Fruit fly (Drosophila melanogaster): Measurements from ENCODE around the gene rictor.
A peak's percentile ranks its signal among the peaks of the same experiment; 100 is the strongest.

dm6 chrX:19307810-19308456 lies 46.9 kb upstream of the rictor start, which contains the start of gene CG8051:
- TF ChIP-seq OdsH (GFP tag; optimal IDR thresholded peaks at IDR 0.05) (peak; percentile 1), Blimp-1 (GFP tag; optimal IDR thresholded peaks at IDR 0.05) (no peak), lz (GFP tag; optimal IDR thresholded peaks at IDR 0.05) (no peak), Lpt (GFP tag; optimal IDR thresholded peaks at IDR 0.05) (no peak), Sox15 (GFP tag; optimal IDR thresholded peaks at IDR 0.05) (no peak), CG31627 (GFP tag; optimal IDR thresholded peaks at IDR 0.05) (no peak)
